Worm (Caenorhabditis elegans) whole organism, L4/young adult: Measurements from ENCODE around the gene F14B8.6.

Experiments used
- dao-5 ChIP-seq: sonication (generic microtip); optimal IDR thresholded peaks from 2 replicates; lab custom pipeline; 2016; ENCODE audit warnings: missing genotype, missing genetic modification characterization, moderate library complexity, missing compliant biosample characterization
- him-1 ChIP-seq: sonication (generic microtip); optimal IDR thresholded peaks from 2 replicates; lab custom pipeline; 2016; ENCODE audit warnings: missing genotype, missing genetic modification reagents, missing genetic modification characterization, missing compliant biosample characterization

- no peak for TF ChIP-seq him-1 (tag; lab: Kevin White, UChicago)
- TF ChIP-seq dao-5 (tag; lab: Kevin White, UChicago): no peak
Observed at ce11 chrX:6893074-6893473, 39.2 kb downstream of the F14B8.6 start.
